Worm (Caenorhabditis elegans): ENCODE measurements around the gene T24C4.3.

DNA sequence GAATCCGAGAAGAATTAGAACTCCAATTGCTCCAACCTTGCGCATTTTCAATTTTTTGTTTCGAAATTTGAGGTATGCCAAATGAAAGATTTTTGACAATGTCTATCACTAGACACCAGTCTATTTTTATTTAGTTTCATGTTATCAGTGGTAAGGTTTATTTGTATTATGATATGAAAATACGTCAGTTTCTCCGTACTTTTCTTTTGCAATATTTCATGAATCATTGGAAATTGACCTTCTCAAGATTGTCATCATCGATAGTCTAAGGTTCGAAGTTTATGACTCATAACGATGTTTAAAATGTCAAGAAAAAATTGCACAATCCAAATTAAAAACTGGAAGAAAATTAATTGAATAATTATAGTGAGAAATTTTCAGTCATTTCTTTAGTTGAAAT lies 1.2 kb upstream of the T24C4.3 start, which contains the start of gene clc-19:
- TF ChIP-seq tab-1 (GFP tag; IDR thresholded peaks at IDR 0.05) (no peak), ref-1 (GFP tag; conservative IDR thresholded peaks at IDR 0.05) (no peak), T22C8.4 (GFP tag; IDR thresholded peaks at IDR 0.05) (no peak), flt-1 (GFP tag; IDR thresholded peaks at IDR 0.05) (no peak), cog-1 (tag; optimal IDR thresholded peaks at IDR 0.05) (no peak)

All from whole organism, midembryonic.